Fruit fly (Drosophila melanogaster): ENCODE results near the gene CG8461.

CG8461 gene

DNA sequence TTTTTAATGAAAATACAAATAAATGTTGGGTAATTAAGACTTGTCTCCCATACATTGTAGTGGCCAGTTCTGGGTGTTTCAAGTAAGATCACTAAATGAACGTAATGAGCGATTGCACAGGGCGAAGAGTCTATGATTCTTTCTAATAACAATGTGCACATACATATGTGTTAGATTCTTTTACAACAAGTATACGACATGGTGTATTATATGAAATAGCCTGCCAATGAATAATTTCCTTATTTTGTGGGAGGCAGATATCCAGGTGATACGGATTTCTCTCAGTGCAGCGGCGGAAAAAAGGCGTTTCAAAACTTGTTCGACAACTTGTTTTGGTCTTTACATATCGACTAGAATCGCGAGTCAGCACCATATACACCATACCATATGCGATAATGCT lies 39.9 kb downstream of the CG8461 start (continued):
- TF ChIP-seq CG34224 (GFP tag; IDR thresholded peaks at IDR 0.05; ENCODE audit: partially characterized antibody) (no peak), Adf1 (GFP tag; IDR thresholded peaks at IDR 0.05) (0 out of 2 replicates have a peak, but pooled peaks have one; percentile 36), CG7357 (GFP tag; IDR thresholded peaks at IDR 0.05) (no peak), NC2α (GFP tag; optimal IDR thresholded peaks at IDR 0.05) (no peak), CG10654 (GFP tag; optimal IDR thresholded peaks at IDR 0.05) (peak; percentile 29), CG13123 (GFP tag; optimal IDR thresholded peaks at IDR 0.05) (no peak), tgo (GFP tag; IDR thresholded peaks at IDR 0.05) (0 out of 3 replicates have a peak, but pooled peaks have one; percentile 27), dati (GFP tag; IDR thresholded peaks at IDR 0.05) (no peak), Six4 (GFP tag; optimal IDR thresholded peaks at IDR 0.05) (peak; percentile 15), CG17385 (GFP tag; optimal IDR thresholded peaks at IDR 0.05) (peak; percentile 21), chn (GFP tag; optimal IDR thresholded peaks at IDR 0.05) (peak; percentile 23), CG6791 (GFP tag; IDR thresholded peaks at IDR 0.05; ENCODE audit: partially characterized antibody) (no peak), lmd (GFP tag; IDR thresholded peaks at IDR 0.05) (peak; percentile 38; the same call in 1 of the 2 replicates), emc (GFP tag; optimal IDR thresholded peaks at IDR 0.05) (peak; percentile 13), CG16863 (GFP tag; optimal IDR thresholded peaks at IDR 0.05) (no peak), NfI (GFP tag; optimal IDR thresholded peaks at IDR 0.05) (peak; percentile 54), gce (GFP tag; IDR thresholded peaks at IDR 0.05) (no peak), Mad (GFP tag; optimal IDR thresholded peaks at IDR 0.05) (no peak), Lhr (GFP tag; optimal IDR thresholded peaks at IDR 0.05) (no peak), stc (GFP tag; IDR thresholded peaks at IDR 0.05) (0 out of 2 replicates have a peak, but pooled peaks have one; percentile 42), yki (optimal IDR thresholded peaks at IDR 0.05) (no peak), CG12155 (GFP tag; optimal IDR thresholded peaks at IDR 0.05) (peak; percentile 63), NFAT (GFP tag; IDR thresholded peaks at IDR 0.05) (peak; percentile 55), sens-2 (GFP tag; IDR thresholded peaks at IDR 0.05) (no peak), CG10274 (GFP tag; optimal IDR thresholded peaks at IDR 0.05) (peak; percentile 7), Sry-β (GFP tag; optimal IDR thresholded peaks at IDR 0.05) (no peak), Bgb (GFP tag; IDR thresholded peaks at IDR 0.05; ENCODE audit: partially characterized antibody) (no peak), esg (GFP tag; conservative IDR thresholded peaks at IDR 0.05) (peak; percentile 39; the same call in 1 of the 2 replicates), CG16815 (GFP tag; optimal IDR thresholded peaks at IDR 0.05) (peak; percentile 6), CG10959 (GFP tag; IDR thresholded peaks at IDR 0.05) (0 out of 2 replicates have a peak, but pooled peaks have one; percentile 27), Atf-2 (GFP tag; optimal IDR thresholded peaks at IDR 0.05) (peak; percentile 33), slp2 (GFP tag; optimal IDR thresholded peaks at IDR 0.05) (peak; percentile 32), vvl (GFP tag; IDR thresholded peaks at IDR 0.05) (peak; percentile 75), luna (GFP tag; optimal IDR thresholded peaks at IDR 0.05) (peak; percentile 16), bbx (GFP tag; IDR thresholded peaks at IDR 0.05; ENCODE audit: partially characterized antibody) (no peak), crc (GFP tag; optimal IDR thresholded peaks at IDR 0.05) (peak; percentile 27), dimm (GFP tag; IDR thresholded peaks at IDR 0.05) (no peak), oc (tag; optimal IDR thresholded peaks at IDR 0.05) (no peak), CG32532 (GFP tag; IDR thresholded peaks at IDR 0.05) (peak; percentile 83), tna (GFP tag; IDR thresholded peaks at IDR 0.05; ENCODE audit: partially characterized antibody) (no peak), pnt (GFP tag; optimal IDR thresholded peaks at IDR 0.05) (peak; percentile 52), slbo (GFP tag; IDR thresholded peaks at IDR 0.05) (peak; percentile 88), ranshi (GFP tag; IDR thresholded peaks at IDR 0.05) (peak; percentile 44; the same call in 1 of the 2 replicates), CG11085 (GFP tag; IDR thresholded peaks at IDR 0.05) (0 out of 2 replicates have a peak, but pooled peaks have one; percentile 15), fd96Cb (tag; optimal IDR thresholded peaks at IDR 0.05) (peak; percentile 32), CG11696 (GFP tag; IDR thresholded peaks at IDR 0.05) (peak; percentile 36; the same call in 1 of the 2 replicates), CG2202 (tag; optimal IDR thresholded peaks at IDR 0.05) (no peak), Fer1 (GFP tag; optimal IDR thresholded peaks at IDR 0.05) (peak; percentile 43), CG7987 (GFP tag; optimal IDR thresholded peaks at IDR 0.05) (no peak), bowl (GFP tag; IDR thresholded peaks at IDR 0.05) (no peak), tup (GFP tag; optimal IDR thresholded peaks at IDR 0.05) (peak; percentile 50), CG7963 (GFP tag; IDR thresholded peaks at IDR 0.05; ENCODE audit: partially characterized antibody) (no peak)
